Fruit fly (Drosophila melanogaster): ENCODE measurements around the gene CG7142.

DNA sequence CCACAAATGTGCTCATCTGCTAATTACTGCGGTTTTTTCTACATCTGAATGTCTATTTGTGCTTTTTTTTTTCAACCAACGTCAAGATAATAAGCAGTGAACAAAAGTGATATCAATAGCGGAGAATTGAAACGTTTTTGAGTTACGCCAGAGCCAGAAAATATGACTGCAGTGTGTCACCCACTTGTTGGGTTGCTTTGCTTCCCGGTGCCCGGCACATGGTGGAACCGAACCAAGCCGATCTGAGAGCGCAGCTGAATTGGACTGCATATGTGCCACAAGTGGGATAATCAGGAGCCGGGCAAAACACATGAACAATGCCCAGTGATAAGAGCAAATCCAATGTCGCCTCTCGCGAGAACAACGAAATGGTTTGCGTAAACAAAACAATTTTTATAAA, 13.0 kb upstream of the CG7142 start:
- TF ChIP-seq CTCF (optimal IDR thresholded peaks at IDR 0.05) (no peak), CG8478 (optimal IDR thresholded peaks at IDR 0.05) (no peak)
